Fruit fly (Drosophila melanogaster): ENCODE results near the gene P5CDh1.

DNA sequence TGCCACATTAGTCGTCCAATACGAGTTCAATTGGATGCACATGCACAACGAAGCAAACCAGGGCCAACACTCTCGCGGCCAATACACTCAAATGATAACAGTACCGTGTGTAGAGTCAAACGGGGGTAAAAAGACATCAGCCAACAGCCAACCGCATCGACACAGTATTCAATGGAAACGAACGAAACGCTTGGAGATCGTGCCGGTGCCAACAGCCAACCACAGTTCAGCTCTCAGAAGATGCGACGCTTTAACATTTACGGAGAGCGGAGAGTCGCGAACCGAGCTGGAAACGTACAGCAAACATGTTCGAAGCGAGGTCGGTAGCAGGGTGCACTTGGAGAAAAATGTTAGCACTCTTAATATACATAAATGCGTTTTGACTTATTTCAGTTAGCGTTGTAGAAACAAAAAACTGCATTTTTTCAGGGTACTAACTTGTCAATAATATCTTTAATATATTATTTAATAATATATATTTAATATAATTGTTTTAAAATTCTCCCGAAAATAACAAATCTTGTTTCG, 33.1 kb downstream of the P5CDh1 start:
- no peak for TF ChIP-seq Myc (optimal IDR thresholded peaks at IDR 0.05)
- TF ChIP-seq psq (optimal IDR thresholded peaks at IDR 0.05): no peak

Data from Kc167 (cell line).